Worm (Caenorhabditis elegans): ENCODE results near the gene cpt-4.

ce11 chrV:5072082-5072481, 44.6 kb upstream of the cpt-4 start, which contains the start of gene Y58A7A.2:
- TF ChIP-seq ceh-24 (tag; optimal IDR thresholded peaks at IDR 0.05), result no peak
- TF ChIP-seq ceh-14 (tag; optimal IDR thresholded peaks at IDR 0.05), result no peak
- no peak for TF ChIP-seq pros-1 (tag; optimal IDR thresholded peaks at IDR 0.05)
- TF ChIP-seq dmd-4 (tag; optimal IDR thresholded peaks at IDR 0.05; ENCODE audit: borderline replicate concordance), result no peak
- no peak for TF ChIP-seq nhr-232 (tag; optimal IDR thresholded peaks at IDR 0.05)

All from whole organism, late embryonic.